Worm (Caenorhabditis elegans) whole organism, L4/young adult: Measurements from ENCODE around the gene rbm-17.

Experiments
- W03F9.2 ChIP-seq: fragments of 150-350 bp; optimal IDR thresholded peaks from 2 replicates; lab custom pipeline; 2014; ENCODE audit warnings: missing biosample characterization, missing genetic modification characterization
- dao-5 ChIP-seq: sonication (generic microtip); optimal IDR thresholded peaks from 2 replicates; lab custom pipeline; 2016; ENCODE audit warnings: missing genotype, missing genetic modification characterization, moderate library complexity, missing compliant biosample characterization
- him-1 ChIP-seq: sonication (generic microtip); optimal IDR thresholded peaks from 2 replicates; lab custom pipeline; 2016; ENCODE audit warnings: missing genotype, missing genetic modification reagents, missing genetic modification characterization, missing compliant biosample characterization

ce11 chrIV:11603265-11603840 lies 34.8 kb upstream of the rbm-17 start:
- no peak for TF ChIP-seq him-1 (tag; lab: Kevin White, UChicago)
- TF ChIP-seq W03F9.2 (tag; lab: Kevin White, UChicago): no peak
- TF ChIP-seq dao-5 (tag; lab: Kevin White, UChicago): no peak
